Worm (Caenorhabditis elegans) whole organism, young adult: ENCODE data around the gene T26A8.3.

Experiments used
- B0019.2 ChIP-seq: fragments of 200-800 bp; sonication (Bioruptor generic); conservative IDR thresholded peaks from 2 replicates; pipeline ENCODE4 v1.3.6; 2022; ENCODE audit warnings: missing genetic modification reagents, missing genetic modification characterization, missing compliant biosample characterization
- B0261.1 ChIP-seq: sonication (generic microtip); optimal IDR thresholded peaks from 2 replicates; lab custom pipeline; 2016; ENCODE audit warnings: mild to moderate bottlenecking, missing genetic modification characterization, moderate library complexity, missing compliant biosample characterization
- C17E4.6 ChIP-seq: fragments of 200-800 bp; sonication (Bioruptor generic); IDR thresholded peaks from 2 replicates; pipeline ENCODE4 v1.3.6; 2022; ENCODE audit warnings: missing genetic modification reagents, missing genetic modification characterization, missing compliant biosample characterization
- D2030.7 ChIP-seq: fragments of 200-800 bp; sonication (Bioruptor generic); IDR thresholded peaks from 2 replicates; pipeline ENCODE4 v1.3.6; 2022; ENCODE audit warnings: missing genetic modification reagents, missing genetic modification characterization, missing compliant biosample characterization
- K11D2.4 ChIP-seq: fragments of 200-800 bp; sonication (Bioruptor generic); IDR thresholded peaks from 2 replicates; pipeline ENCODE4 v1.3.6; 2022; ENCODE audit warnings: missing genetic modification reagents, missing genetic modification characterization, missing compliant biosample characterization
- Y53G8AR.9 ChIP-seq: fragments of 200-800 bp; sonication (Bioruptor generic); conservative IDR thresholded peaks from 2 replicates; pipeline ENCODE4 v1.3.6; 2022; ENCODE audit warnings: missing genetic modification reagents, missing genetic modification characterization, missing compliant biosample characterization
- Y56A3A.18 ChIP-seq: fragments of 200-800 bp; sonication (Bioruptor generic); IDR thresholded peaks from 2 replicates; pipeline ENCODE4 v1.3.6; 2022; ENCODE audit warnings: missing genetic modification reagents, missing genetic modification characterization, missing compliant biosample characterization
- Y79H2A.3 ChIP-seq: fragments of 200-800 bp; sonication (Bioruptor generic); conservative IDR thresholded peaks from 2 replicates; pipeline ENCODE4 v1.3.6; 2022; ENCODE audit warnings: missing genetic modification reagents, missing genetic modification characterization, missing compliant biosample characterization
- akir-1 ChIP-seq: fragments of 200-800 bp; sonication (Bioruptor generic); optimal IDR thresholded peaks from 2 replicates; lab custom pipeline; 2018; ENCODE audit warnings: mild to moderate bottlenecking, missing genetic modification characterization, moderate library complexity, missing compliant biosample characterization
- attf-6 ChIP-seq: fragments of 200-800 bp; sonication (Bioruptor generic); IDR thresholded peaks from 2 replicates; pipeline ENCODE4 v1.3.6; 2022; ENCODE audit warnings: missing genetic modification reagents, missing genetic modification characterization, missing compliant biosample characterization
- bed-1 ChIP-seq: fragments of 200-800 bp; sonication (Bioruptor generic); IDR thresholded peaks from 2 replicates; pipeline ENCODE4 v1.3.6; 2022; ENCODE audit warnings: missing genetic modification reagents, missing genetic modification characterization, missing compliant biosample characterization
- cebp-1 ChIP-seq, 2 experiments: fragments of 200-800 bp in 1 of 2; sonication (Bioruptor generic) in 1 of 2; sonication (generic microtip) in 1 of 2; IDR thresholded peaks in 1 of 2; optimal IDR thresholded peaks in 1 of 2; 2 replicates each; pipeline versions ENCODE4 v1.3.6 to Lab custom; 2017 to 2022; ENCODE audit warnings: missing compliant biosample characterization in 2 of 2, missing genetic modification characterization in 2 of 2, mild to moderate bottlenecking in 1 of 2, missing genetic modification reagents in 1 of 2, moderate library complexity in 1 of 2
- cebp-2 ChIP-seq: fragments of 200-800 bp; sonication (Bioruptor generic); IDR thresholded peaks from 2 replicates; pipeline ENCODE4 v1.3.6; 2022; ENCODE audit warnings: missing genetic modification characterization, missing compliant biosample characterization
- ceh-40 ChIP-seq: fragments of 200-800 bp; sonication (Bioruptor generic); IDR thresholded peaks from 2 replicates; pipeline ENCODE4 v1.3.6; 2022; ENCODE audit warnings: missing genetic modification characterization, missing compliant biosample characterization
- ceh-58 ChIP-seq: fragments of 200-800 bp; sonication (Bioruptor generic); IDR thresholded peaks from 2 replicates; pipeline ENCODE4 v1.3.6; 2022; ENCODE audit warnings: missing genetic modification characterization, missing compliant biosample characterization
- egrh-3 ChIP-seq: fragments of 200-800 bp; sonication (Bioruptor generic); IDR thresholded peaks from 2 replicates; pipeline ENCODE4 v1.3.6; 2022; ENCODE audit warnings: missing genetic modification reagents, missing genetic modification characterization, missing compliant biosample characterization
- hmg-1.2 ChIP-seq: fragments of 200-800 bp; sonication (Bioruptor generic); IDR thresholded peaks from 2 replicates; pipeline ENCODE4 v1.3.6; 2022; ENCODE audit warnings: missing genetic modification reagents, missing genetic modification characterization, missing compliant biosample characterization
- hrde-1 ChIP-seq: sonication (generic microtip); optimal IDR thresholded peaks from 2 replicates; lab custom pipeline; 2016; ENCODE audit warnings: missing genetic modification characterization, mild to moderate bottlenecking, missing compliant biosample characterization, moderate library complexity, missing genotype, missing genetic modification reagents, borderline replicate concordance
- hsf-1 ChIP-seq: fragments of 200-800 bp; sonication (Bioruptor generic); IDR thresholded peaks from 2 replicates; pipeline ENCODE4 v1.3.6; 2022; ENCODE audit warnings: missing genetic modification reagents, missing genetic modification characterization, missing compliant biosample characterization
- lag-1 ChIP-seq: fragments of 200-800 bp; sonication (Bioruptor generic); IDR thresholded peaks from 2 replicates; pipeline ENCODE4 v1.3.6; 2022; ENCODE audit warnings: missing genetic modification reagents, missing genetic modification characterization, missing compliant biosample characterization
- let-607 ChIP-seq, 2 experiments: fragments of 200-800 bp in 1 of 2; sonication (Bioruptor generic) in 1 of 2; sonication (generic microtip) in 1 of 2; optimal IDR thresholded peaks; 2 replicates each; lab custom pipeline; 2016 to 2018; ENCODE audit warnings: mild to moderate bottlenecking in 2 of 2, missing compliant biosample characterization in 2 of 2, missing genetic modification characterization in 2 of 2, moderate library complexity in 2 of 2, missing genotype in 1 of 2
- lin-26 ChIP-seq: fragments of 200-800 bp; sonication (Bioruptor generic); IDR thresholded peaks from 2 replicates; pipeline ENCODE4 v1.3.6; 2022; ENCODE audit warnings: missing genetic modification reagents, missing genetic modification characterization, missing compliant biosample characterization
- lin-35 ChIP-seq, 3 experiments: fragments of 150-350 bp in 2 of 3; sonication (generic microtip) in 1 of 3; optimal IDR thresholded peaks; 2 replicates each; lab custom pipeline; 2014 to 2018; ENCODE audit warnings: missing biosample characterization in 3 of 3, missing genetic modification characterization in 3 of 3, missing genetic modification reagents in 3 of 3
- madf-3 ChIP-seq: fragments of 200-800 bp; sonication (Bioruptor generic); IDR thresholded peaks from 2 replicates; pipeline ENCODE4 v1.3.6; 2022; ENCODE audit warnings: missing genetic modification reagents, missing genetic modification characterization, missing compliant biosample characterization
- madf-6 ChIP-seq: fragments of 200-800 bp; sonication (Bioruptor generic); IDR thresholded peaks from 2 replicates; pipeline ENCODE4 v1.3.6; 2022; ENCODE audit warnings: missing genetic modification reagents, missing genetic modification characterization, missing compliant biosample characterization
- madf-8 ChIP-seq: fragments of 200-800 bp; sonication (Bioruptor generic); conservative IDR thresholded peaks from 2 replicates; pipeline ENCODE4 v1.3.6; 2022; ENCODE audit warnings: missing genetic modification reagents, missing genetic modification characterization, missing compliant biosample characterization
- nfya-1 ChIP-seq: sonication (generic microtip); optimal IDR thresholded peaks from 2 replicates; lab custom pipeline; 2017; ENCODE audit warnings: antibody characterized with exemption, missing compliant biosample characterization, missing genetic modification characterization, borderline replicate concordance; ENCODE audit not compliant: insufficient read depth
- nhr-27 ChIP-seq: fragments of 200-800 bp; sonication (Bioruptor generic); optimal IDR thresholded peaks from 2 replicates; lab custom pipeline; 2018; ENCODE audit warnings: mild to moderate bottlenecking, missing genetic modification characterization, moderate library complexity, missing compliant biosample characterization
- pbrm-1 ChIP-seq: fragments of 200-800 bp; sonication (Bioruptor generic); IDR thresholded peaks from 2 replicates; pipeline ENCODE4 v1.3.6; 2022; ENCODE audit warnings: missing genetic modification reagents, missing genetic modification characterization, missing compliant biosample characterization
- rcor-1 ChIP-seq: fragments of 200-800 bp; sonication (Bioruptor generic); IDR thresholded peaks from 2 replicates; pipeline ENCODE4 v1.3.6; 2022; ENCODE audit warnings: missing genetic modification reagents, missing genetic modification characterization, missing compliant biosample characterization
- rpc-1 ChIP-seq, 2 experiments: fragments of 150-350 bp in 1 of 2; sonication (generic microtip) in 1 of 2; optimal IDR thresholded peaks; 2 replicates each; lab custom pipeline; 2014 to 2018; ENCODE audit warnings: missing biosample characterization in 1 of 2, missing genetic modification characterization in 1 of 2, missing genetic modification reagents in 1 of 2, missing genotype in 1 of 2
- sdz-38 ChIP-seq: sonication (generic microtip); optimal IDR thresholded peaks from 2 replicates; lab custom pipeline; 2016; ENCODE audit warnings: missing genotype, missing genetic modification characterization, missing compliant biosample characterization
- sptf-2 ChIP-seq: fragments of 200-800 bp; sonication (Bioruptor generic); optimal IDR thresholded peaks from 2 replicates; lab custom pipeline; 2018; ENCODE audit warnings: mild to moderate bottlenecking, missing genetic modification characterization, missing compliant biosample characterization
- tbp1 ChIP-seq: fragments of 200-800 bp; sonication (Bioruptor generic); optimal IDR thresholded peaks from 2 replicates; lab custom pipeline; 2018; ENCODE audit warnings: mild to moderate bottlenecking, missing genetic modification characterization, missing compliant biosample characterization
- xnd-1 ChIP-seq: sonication (generic microtip); optimal IDR thresholded peaks from 2 replicates; lab custom pipeline; 2016; ENCODE audit warnings: missing genotype, missing genetic modification reagents, missing genetic modification characterization, missing compliant biosample characterization
- zim-3 ChIP-seq: sonication (generic microtip); optimal IDR thresholded peaks from 2 replicates; lab custom pipeline; 2017; ENCODE audit warnings: mild to moderate bottlenecking, missing genetic modification characterization, moderate library complexity, missing compliant biosample characterization
- ztf-25 ChIP-seq: fragments of 200-800 bp; sonication (Bioruptor generic); IDR thresholded peaks from 2 replicates; pipeline ENCODE4 v1.3.6; 2022; ENCODE audit warnings: missing genetic modification reagents, missing genetic modification characterization, missing compliant biosample characterization
- ztf-28 ChIP-seq: fragments of 200-800 bp; sonication (Bioruptor generic); IDR thresholded peaks from 2 replicates; pipeline ENCODE4 v1.3.6; 2022; ENCODE audit warnings: missing genetic modification reagents, missing genetic modification characterization, missing compliant biosample characterization
- ztf-3 ChIP-seq: fragments of 200-800 bp; sonication (Bioruptor generic); optimal IDR thresholded peaks from 2 replicates; lab custom pipeline; 2018; ENCODE audit warnings: mild to moderate bottlenecking, missing genetic modification characterization, missing compliant biosample characterization

The T26A8.3 gene

ce11 chrIV:8428492-8428891 lies 2.1 kb upstream of the T26A8.3 start (continued):
- peak; percentile 57 for TF ChIP-seq xnd-1
- TF ChIP-seq cebp-1 (GFP tag; IDR thresholded peaks at IDR 0.05; lab: Robert Waterston, UW), result no peak
- TF ChIP-seq cebp-1 (tag; optimal IDR thresholded peaks at IDR 0.05; lab: Kevin White, UChicago), result no peak
- peak; percentile 97 for TF ChIP-seq rcor-1
- peak in 1 of 3 experiments; percentile 20 for TF ChIP-seq lin-35 (GFP tag; optimal IDR thresholded peaks at IDR 0.05; lab: Kevin White, UChicago)
- TF ChIP-seq hmg-1.2 (GFP tag; lab: Robert Waterston, UW), result peak; percentile 100
- peak; percentile 61 for TF ChIP-seq K11D2.4 (GFP tag; lab: Robert Waterston, UW)

ce11 chrIV:8420961-8421360 lies 5.5 kb downstream of the T26A8.3 start, which contains the start of gene M116.5:
TSS of gene M116.5 (minus strand) at chrIV:8421061.
- no peak for TF ChIP-seq sptf-2
- TF ChIP-seq akir-1 (GFP tag; lab: Kevin White, UChicago), result no peak
- no peak for TF ChIP-seq C17E4.6
- TF ChIP-seq bed-1 (GFP tag; lab: Robert Waterston, UW), result no peak

ce11 chrIV:8412538-8412937 lies 13.9 kb downstream of the T26A8.3 start:
- TF ChIP-seq pbrm-1 (GFP tag; lab: Robert Waterston, UW) (peak; percentile 25; the same call in 1 of the 2 replicates), lin-26 (GFP tag; lab: Robert Waterston, UW) (peak; percentile 88), hmg-1.2 (GFP tag; lab: Robert Waterston, UW) (peak; percentile 70), ceh-40 (GFP tag; lab: Robert Waterston, UW) (0 out of 2 replicates have a peak, but pooled peaks have one; percentile 38), tbp1 (GFP tag; lab: Kevin White, UChicago) (peak; percentile 86), cebp-2 (GFP tag; lab: Robert Waterston, UW) (0 out of 2 replicates have a peak, but pooled peaks have one; percentile 76), madf-3 (GFP tag; lab: Robert Waterston, UW) (peak; percentile 61; the same call in 1 of the 2 replicates), hsf-1 (GFP tag; lab: Robert Waterston, UW) (peak; percentile 68; the same call in 1 of the 2 replicates), B0261.1 (tag; lab: Kevin White, UChicago) (peak; percentile 59), madf-6 (peak; percentile 38; the same call in 1 of the 2 replicates), D2030.7 (GFP tag; lab: Robert Waterston, UW) (peak; percentile 41; the same call in 1 of the 2 replicates), rpc-1 (optimal IDR thresholded peaks at IDR 0.05; lab: Kevin White, UChicago) (peak; percentile 49), rpc-1 (tag; optimal IDR thresholded peaks at IDR 0.05; lab: Kevin White, UChicago) (peak; percentile 68), B0019.2 (GFP tag; lab: Robert Waterston, UW) (0 out of 2 replicates have a peak, but pooled peaks have one; percentile 15), ztf-25 (peak; percentile 82; the same call in 1 of the 2 replicates)
- TF ChIP-seq, all 124 proteins: peak for 14; not testable (repeated sequence) for 110

ce11 chrIV:8397814-8398213 lies 28.6 kb downstream of the T26A8.3 start:
- TF ChIP-seq C17E4.6 (no peak), ceh-58 (GFP tag; lab: Robert Waterston, UW) (no peak), pbrm-1 (GFP tag; lab: Robert Waterston, UW) (no peak), zim-3 (tag; lab: Kevin White, UChicago) (no peak), hrde-1 (tag; lab: Kevin White, UChicago) (peak; percentile 57), nhr-27 (no peak), madf-8 (GFP tag; lab: Robert Waterston, UW) (no peak), Y79H2A.3 (GFP tag; lab: Robert Waterston, UW) (0 out of 2 replicates have a peak, but pooled peaks have one; percentile 56)

- TF ChIP-seq egrh-3 (no peak), ztf-28 (GFP tag; lab: Robert Waterston, UW) (no peak), let-607 (tag; optimal IDR thresholded peaks at IDR 0.05; lab: Kevin White, UChicago) (no peak), xnd-1 (no peak), Y56A3A.18 (GFP tag; lab: Robert Waterston, UW) (no peak), rcor-1 (no peak), Y53G8AR.9 (GFP tag; lab: Robert Waterston, UW) (no peak), sdz-38 (tag; lab: Kevin White, UChicago) (no peak), ztf-3 (GFP tag; lab: Kevin White, UChicago) (no peak), ztf-25 (no peak), nfya-1 (tag; lab: Kevin White, UChicago) (no peak), lag-1 (GFP tag; lab: Robert Waterston, UW) (no peak), attf-6 (GFP tag; lab: Robert Waterston, UW) (no peak)
Observed at ce11 chrIV:8396348-8396747, 30.1 kb downstream of the T26A8.3 start, which contains the start of gene timm-17B.2. TSS of gene timm-17B.2 (plus strand) at chrIV:8396648.
